Fruit fly (Drosophila melanogaster) whole organism, prepupa: ENCODE measurements around the gene rasp.
A peak's percentile ranks its signal among the peaks of the same experiment; 100 is the strongest.

Experiments
- Blimp-1 ChIP-seq: fragments of 200-800 bp; sonication (Bioruptor generic); optimal IDR thresholded peaks from 3 replicates; lab custom pipeline; 2017; ENCODE audit warnings: missing biosample characterization, missing genetic modification characterization, mild to moderate bottlenecking, moderate library complexity, missing genetic modification reagents
- CG10669 ChIP-seq: fragments of 200-800 bp; sonication (Bioruptor generic); optimal IDR thresholded peaks from 3 replicates; lab custom pipeline; 2018; ENCODE audit warnings: missing biosample characterization, mild to moderate bottlenecking, missing genetic modification characterization, moderate library complexity
- CG16779 ChIP-seq: fragments of 200-800 bp; sonication (Bioruptor generic); optimal IDR thresholded peaks from 3 replicates; lab custom pipeline; 2017; ENCODE audit warnings: missing biosample characterization, mild to moderate bottlenecking, missing genetic modification characterization
- CG34406 ChIP-seq: fragments of 200-800 bp; sonication (Bioruptor generic); optimal IDR thresholded peaks from 3 replicates; lab custom pipeline; 2016; ENCODE audit warnings: missing biosample characterization, missing genetic modification characterization
- CG3919 ChIP-seq: fragments of 200-800 bp; sonication (Bioruptor generic); optimal IDR thresholded peaks from 3 replicates; lab custom pipeline; 2016; ENCODE audit warnings: missing biosample characterization, missing genetic modification characterization
- Eip75B ChIP-seq: fragments of 200-800 bp; sonication (Bioruptor generic); optimal IDR thresholded peaks from 3 replicates; lab custom pipeline; 2016; ENCODE audit warnings: missing biosample characterization, missing genetic modification characterization
- Hr38 ChIP-seq: sonication (Bioruptor generic); optimal IDR thresholded peaks from 2 replicates; lab custom pipeline; 2016; ENCODE audit warnings: missing biosample characterization, missing genetic modification characterization
- Hr39 ChIP-seq: fragments of 200-800 bp; sonication (Bioruptor generic); optimal IDR thresholded peaks from 2 replicates; lab custom pipeline; 2016; ENCODE audit warnings: missing biosample characterization, missing genetic modification characterization
- Hr4 ChIP-seq: fragments of 200-800 bp; sonication (Bioruptor generic); optimal IDR thresholded peaks from 3 replicates; lab custom pipeline; 2016; ENCODE audit warnings: missing biosample characterization, missing genetic modification characterization
- Lpt ChIP-seq: fragments of 200-800 bp; sonication (Bioruptor generic); optimal IDR thresholded peaks from 3 replicates; lab custom pipeline; 2016; ENCODE audit warnings: missing biosample characterization, missing genetic modification characterization
- Sox14 ChIP-seq: fragments of 200-800 bp; sonication (Bioruptor generic); optimal IDR thresholded peaks from 3 replicates; lab custom pipeline; 2016; ENCODE audit warnings: missing biosample characterization, missing genetic modification characterization
- cyc ChIP-seq: fragments of 200-800 bp; sonication (Bioruptor generic); optimal IDR thresholded peaks from 3 replicates; lab custom pipeline; 2016; ENCODE audit warnings: missing biosample characterization, missing genetic modification characterization
- dsx ChIP-seq: fragments of 200-800 bp; optimal IDR thresholded peaks from 3 replicates; lab custom pipeline; 2019; ENCODE audit warnings: missing biosample characterization, mild to moderate bottlenecking, missing genetic modification characterization, moderate library complexity; ENCODE audit not compliant: poor library complexity, severe bottlenecking
- spab ChIP-seq: fragments of 200-800 bp; sonication (Bioruptor generic); optimal IDR thresholded peaks from 2 replicates; lab custom pipeline; 2017; ENCODE audit warnings: missing biosample characterization, mild to moderate bottlenecking, missing genetic modification characterization, missing genetic modification reagents

DNA sequence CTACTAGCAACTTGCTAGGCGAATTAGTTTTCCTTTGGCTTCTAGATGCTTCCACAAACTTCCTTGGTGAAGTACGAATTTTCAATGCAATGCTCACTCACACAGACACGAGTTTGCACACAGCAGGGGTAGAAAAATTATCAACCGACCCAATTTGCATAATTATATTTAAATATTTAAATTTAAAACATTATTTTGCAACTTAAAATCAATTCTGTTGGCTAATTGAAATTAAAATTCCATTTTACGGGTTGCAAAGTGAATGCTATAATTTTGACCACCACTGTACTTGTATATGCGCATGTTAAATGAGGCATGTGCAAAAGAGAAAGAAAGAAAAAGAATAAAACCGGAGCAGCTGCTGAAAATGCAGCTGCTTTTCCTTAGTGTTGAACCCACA, 32.1 kb downstream of the rasp start:
- TF ChIP-seq CG3919 (GFP tag; lab: Kevin White, UChicago) (peak; percentile 98), Lpt (GFP tag; lab: Kevin White, UChicago) (peak; percentile 96), Hr4 (GFP tag; lab: Kevin White, UChicago) (peak; percentile 96), CG16779 (tag; lab: Kevin White, UChicago) (peak; percentile 93), cyc (GFP tag; lab: Kevin White, UChicago) (peak; percentile 95), spab (GFP tag; lab: Kevin White, UChicago) (peak; percentile 86), Hr39 (GFP tag; lab: Kevin White, UChicago) (peak; percentile 92), dsx (GFP tag; lab: Kevin White, UChicago) (peak; percentile 93), CG34406 (GFP tag; lab: Kevin White, UChicago) (peak; percentile 98), Eip75B (GFP tag; lab: Kevin White, UChicago) (peak; percentile 96), Hr38 (GFP tag; lab: Kevin White, UChicago) (no peak), Blimp-1 (GFP tag; lab: Kevin White, UChicago) (peak; percentile 85), CG10669 (peak; percentile 96), Sox14 (GFP tag; lab: Kevin White, UChicago) (peak; percentile 94)
